Worm (Caenorhabditis elegans) whole organism, L2 larva: ENCODE data around the gene srj-6.

Experiments used
- Y55F3AM.14 ChIP-seq: fragments of 200-800 bp; sonication (Bioruptor generic); optimal IDR thresholded peaks from 2 replicates; lab custom pipeline; 2018; ENCODE audit warnings: mild to moderate bottlenecking, missing genetic modification characterization, missing compliant biosample characterization
- ZK546.5 ChIP-seq: sonication (generic microtip); optimal IDR thresholded peaks from 2 replicates; lab custom pipeline; 2017; ENCODE audit warnings: missing biosample characterization, missing genetic modification characterization
- blmp-1 ChIP-seq: sonication (generic microtip); optimal IDR thresholded peaks from 2 replicates; lab custom pipeline; 2017; ENCODE audit warnings: missing genetic modification characterization, mild to moderate bottlenecking, missing compliant biosample characterization, antibody characterized with exemption, moderate library complexity; ENCODE audit not compliant: insufficient read depth
- elt-3 ChIP-seq: sonication (generic microtip); optimal IDR thresholded peaks from 2 replicates; lab custom pipeline; 2017; ENCODE audit warnings: missing biosample characterization, missing genetic modification characterization
- fos-1 ChIP-seq: fragments of 150-350 bp; optimal IDR thresholded peaks from 2 replicates; lab custom pipeline; 2014; ENCODE audit warnings: missing biosample characterization, missing genetic modification characterization
- lsy-2 ChIP-seq, 2 experiments: fragments of 150-350 bp in 1 of 2; sonication (generic microtip) in 1 of 2; optimal IDR thresholded peaks; 2 replicates each; lab custom pipeline; 2014 to 2017; ENCODE audit warnings: missing biosample characterization in 2 of 2, missing genetic modification characterization in 2 of 2
- mab-5 ChIP-seq: fragments of 150-350 bp; optimal IDR thresholded peaks from 2 replicates; lab custom pipeline; 2014; ENCODE audit warnings: missing biosample characterization, missing genetic modification characterization
- nhr-25 ChIP-seq: fragments of 150-350 bp; sonication (generic microtip); optimal IDR thresholded peaks from 3 replicates; lab custom pipeline; 2014; ENCODE audit warnings: missing biosample characterization, missing genetic modification characterization
- snpc-4 ChIP-seq: fragments of 150-350 bp; optimal IDR thresholded peaks from 2 replicates; lab custom pipeline; 2014; ENCODE audit warnings: missing biosample characterization, missing genetic modification characterization

- peak; percentile 74 for TF ChIP-seq snpc-4 (tag; lab: Kevin White, UChicago)
- no peak for TF ChIP-seq lsy-2 (tag; optimal IDR thresholded peaks at IDR 0.05; lab: Kevin White, UChicago)
- peak; percentile 25 for TF ChIP-seq nhr-25 (tag; lab: Kevin White, UChicago)
- no peak for TF ChIP-seq Y55F3AM.14 (GFP tag; lab: Kevin White, UChicago)
- TF ChIP-seq blmp-1 (tag; lab: Kevin White, UChicago), result no peak
- TF ChIP-seq elt-3 (tag; lab: Kevin White, UChicago), result no peak
- no peak for TF ChIP-seq ZK546.5 (tag; lab: Kevin White, UChicago)
- no peak for TF ChIP-seq mab-5 (tag; lab: Kevin White, UChicago)
- peak; percentile 44 for TF ChIP-seq fos-1 (tag; lab: Kevin White, UChicago)
Observed at ce11 chrV:635630-636029, 18.7 kb downstream of the srj-6 start.
